Fruit fly (Drosophila melanogaster) whole organism, embryonic: ENCODE results near the gene Tom40.

Experiments
- Ada2b ChIP-seq: fragments of 200-800 bp; sonication (Bioruptor generic); IDR thresholded peaks from 2 replicates; pipeline ENCODE4 v1.3.6; 2022; ENCODE audit warnings: missing biosample characterization, missing genetic modification characterization
- Awh ChIP-seq: fragments of 200-800 bp; sonication (Bioruptor generic); IDR thresholded peaks from 2 replicates; pipeline ENCODE4, ENCODE4 v1.3.6; 2022; ENCODE audit warnings: missing biosample characterization, missing genetic modification characterization
- Bgb ChIP-seq: fragments of 200-800 bp; sonication (Bioruptor generic); IDR thresholded peaks from 2 replicates; pipeline ENCODE4 v1.3.6; 2022; ENCODE audit warnings: missing biosample characterization, missing genetic modification characterization; ENCODE audit not compliant: partially characterized antibody
- CG10462 ChIP-seq: fragments of 200-800 bp; sonication (Bioruptor generic); optimal IDR thresholded peaks from 2 replicates; lab custom pipeline; 2016; ENCODE audit warnings: missing biosample characterization, missing genetic modification characterization
- CG12769 ChIP-seq: fragments of 200-800 bp; sonication (Bioruptor generic); optimal IDR thresholded peaks from 2 replicates; lab custom pipeline; 2019; ENCODE audit warnings: missing biosample characterization, mild to moderate bottlenecking, missing genetic modification characterization, moderate library complexity
- CG13424 ChIP-seq: fragments of 200-800 bp; sonication (Bioruptor generic); optimal IDR thresholded peaks from 2 replicates; lab custom pipeline; 2019; ENCODE audit warnings: missing biosample characterization, mild to moderate bottlenecking, missing genetic modification characterization, moderate library complexity
- CG14441 ChIP-seq: fragments of 200-800 bp; sonication (Bioruptor generic); IDR thresholded peaks from 2 replicates; pipeline ENCODE4 v1.3.6; 2022; ENCODE audit warnings: missing biosample characterization, missing genetic modification characterization
- CG14860 ChIP-seq: fragments of 200-800 bp; sonication (Bioruptor generic); IDR thresholded peaks from 3 replicates; pipeline ENCODE4 v1.3.6; 2022; ENCODE audit warnings: missing biosample characterization, missing genetic modification characterization; ENCODE audit not compliant: partially characterized antibody
- CG1602 ChIP-seq: fragments of 200-800 bp; sonication (Bioruptor generic); optimal IDR thresholded peaks from 3 replicates; lab custom pipeline; 2016; ENCODE audit warnings: missing biosample characterization, missing genetic modification characterization
- CG17186 ChIP-seq: fragments of 200-800 bp; sonication (Bioruptor generic); optimal IDR thresholded peaks from 3 replicates; lab custom pipeline; 2017; ENCODE audit warnings: missing biosample characterization, missing genetic modification reagents, missing genetic modification characterization
- CG17359 ChIP-seq: fragments of 200-800 bp; sonication (Bioruptor generic); optimal IDR thresholded peaks from 3 replicates; lab custom pipeline; 2018; ENCODE audit warnings: missing biosample characterization, mild to moderate bottlenecking, missing genetic modification characterization, moderate library complexity
- CG18619 ChIP-seq: fragments of 200-800 bp; sonication (Bioruptor generic); optimal IDR thresholded peaks from 3 replicates; lab custom pipeline; 2017; ENCODE audit warnings: missing biosample characterization, mild to moderate bottlenecking, missing genetic modification characterization
- CG2202 ChIP-seq: fragments of 200-800 bp; sonication (Bioruptor generic); optimal IDR thresholded peaks from 2 replicates; lab custom pipeline; 2018; ENCODE audit warnings: missing biosample characterization, mild to moderate bottlenecking, missing genetic modification characterization
- CG33557 ChIP-seq: fragments of 200-800 bp; sonication (Bioruptor generic); optimal IDR thresholded peaks from 2 replicates; lab custom pipeline; 2019; ENCODE audit warnings: missing biosample characterization, mild to moderate bottlenecking, missing genetic modification characterization, moderate library complexity
- CG3847 ChIP-seq: fragments of 200-800 bp; sonication (Bioruptor generic); IDR thresholded peaks from 2 replicates; pipeline ENCODE4 v1.3.6; 2022; ENCODE audit warnings: missing biosample characterization, missing genetic modification characterization
- CG43689 ChIP-seq: fragments of 200-800 bp; sonication (Bioruptor generic); IDR thresholded peaks from 2 replicates; pipeline ENCODE4 v1.3.6; 2022; ENCODE audit warnings: missing biosample characterization, missing genetic modification characterization
- CG6765 ChIP-seq: fragments of 200-800 bp; sonication (Bioruptor generic); optimal IDR thresholded peaks from 3 replicates; lab custom pipeline; 2017; ENCODE audit warnings: missing biosample characterization, mild to moderate bottlenecking, missing genetic modification characterization
- CG6791 ChIP-seq: fragments of 200-800 bp; sonication (Bioruptor generic); IDR thresholded peaks from 3 replicates; pipeline ENCODE4 v1.3.6; 2022; ENCODE audit warnings: missing biosample characterization, missing genetic modification characterization; ENCODE audit not compliant: partially characterized antibody
- CG8359 ChIP-seq: fragments of 200-800 bp; sonication (Bioruptor generic); optimal IDR thresholded peaks from 2 replicates; lab custom pipeline; 2017; ENCODE audit warnings: missing biosample characterization, mild to moderate bottlenecking, missing genetic modification characterization, borderline replicate concordance
- CG9876 ChIP-seq: fragments of 200-800 bp; sonication (Bioruptor generic); optimal IDR thresholded peaks from 2 replicates; lab custom pipeline; 2016; ENCODE audit warnings: missing biosample characterization, missing genetic modification characterization
- CrebB ChIP-seq: fragments of 200-800 bp; sonication (Bioruptor generic); optimal IDR thresholded peaks from 3 replicates; lab custom pipeline; 2018; ENCODE audit warnings: missing biosample characterization, mild to moderate bottlenecking, missing genetic modification characterization
- D ChIP-seq, 2 experiments: fragments of 200-800 bp in 1 of 2; fragments of >200 bp in 1 of 2; sonication (Bioruptor generic) in 1 of 2; optimal IDR thresholded peaks; 2 replicates in 1 of 2; 3 replicates in 1 of 2; lab custom pipeline; 2017; ENCODE audit warnings: mild to moderate bottlenecking in 1 of 2, missing biosample characterization in 1 of 2, missing genetic modification characterization in 1 of 2, missing genetic modification reagents in 1 of 2
- Dbx ChIP-seq: fragments of 200-800 bp; sonication (Bioruptor generic); IDR thresholded peaks from 3 replicates; pipeline ENCODE4 v1.3.6; 2022; ENCODE audit warnings: missing biosample characterization, missing genetic modification characterization
- Dip2 ChIP-seq: fragments of 200-800 bp; sonication (Bioruptor generic); IDR thresholded peaks from 2 replicates; pipeline ENCODE4 v1.3.6; 2022; ENCODE audit warnings: missing biosample characterization, missing genetic modification characterization
- Doc3 ChIP-seq: fragments of 200-800 bp; sonication (Bioruptor generic); IDR thresholded peaks from 3 replicates; pipeline ENCODE4 v1.3.6; 2022; ENCODE audit warnings: missing biosample characterization, missing genetic modification characterization; ENCODE audit not compliant: partially characterized antibody
- Eip74EF ChIP-seq, 2 experiments: fragments of 200-800 bp in 1 of 2; fragments of >200 bp in 1 of 2; sonication (Bioruptor generic) in 1 of 2; optimal IDR thresholded peaks; 2 replicates each; lab custom pipeline; 2017 to 2019; ENCODE audit warnings: missing biosample characterization in 2 of 2, missing genetic modification characterization in 2 of 2, mild to moderate bottlenecking in 1 of 2, moderate library complexity in 1 of 2
- HmgZ ChIP-seq: fragments of 200-800 bp; sonication (Bioruptor generic); optimal IDR thresholded peaks from 2 replicates; lab custom pipeline; 2018; ENCODE audit warnings: missing biosample characterization, mild to moderate bottlenecking, missing genetic modification characterization
- Hmr ChIP-seq: fragments of 200-800 bp; sonication (Bioruptor generic); optimal IDR thresholded peaks from 3 replicates; lab custom pipeline; 2017; ENCODE audit warnings: mild to moderate bottlenecking, missing biosample characterization, missing genetic modification reagents, missing genetic modification characterization
- NC2β ChIP-seq: fragments of 200-800 bp; sonication (Bioruptor generic); optimal IDR thresholded peaks from 2 replicates; lab custom pipeline; 2016; ENCODE audit warnings: missing biosample characterization, missing genetic modification characterization
- NfI ChIP-seq: fragments of 200-800 bp; sonication (Bioruptor generic); optimal IDR thresholded peaks from 3 replicates; lab custom pipeline; 2018; ENCODE audit warnings: missing biosample characterization, mild to moderate bottlenecking, missing genetic modification characterization, moderate library complexity
- Sry-β ChIP-seq: fragments of 200-800 bp; sonication (Bioruptor generic); optimal IDR thresholded peaks from 2 replicates; lab custom pipeline; 2018; ENCODE audit warnings: missing biosample characterization, mild to moderate bottlenecking, missing genetic modification characterization, moderate library complexity
- Xrp1 ChIP-seq: fragments of 200-800 bp; sonication (Bioruptor generic); IDR thresholded peaks from 2 replicates; pipeline ENCODE4 v1.3.6; 2022; ENCODE audit warnings: missing biosample characterization, missing genetic modification characterization
- bab2 ChIP-seq: fragments of 200-800 bp; sonication (Bioruptor generic); optimal IDR thresholded peaks from 2 replicates; lab custom pipeline; 2016; ENCODE audit warnings: missing biosample characterization, missing genetic modification characterization
- bigmax ChIP-seq: fragments of 200-800 bp; sonication (Bioruptor generic); optimal IDR thresholded peaks from 2 replicates; lab custom pipeline; 2018; ENCODE audit warnings: missing biosample characterization, mild to moderate bottlenecking, missing genetic modification characterization
- caup ChIP-seq: fragments of 200-800 bp; sonication (Bioruptor generic); optimal IDR thresholded peaks from 3 replicates; lab custom pipeline; 2017; ENCODE audit warnings: missing biosample characterization, mild to moderate bottlenecking, missing genetic modification characterization, moderate library complexity; ENCODE audit not compliant: severe bottlenecking
- dimm ChIP-seq: fragments of 200-800 bp; sonication (Bioruptor generic); IDR thresholded peaks from 2 replicates; pipeline ENCODE4 v1.3.6; 2022; ENCODE audit warnings: missing biosample characterization, missing genetic modification characterization
- dysf ChIP-seq: fragments of 200-800 bp; sonication (Bioruptor generic); IDR thresholded peaks from 3 replicates; pipeline ENCODE4 v1.3.6; 2022; ENCODE audit warnings: missing biosample characterization, missing genetic modification characterization
- fd3F ChIP-seq: fragments of 200-800 bp; sonication (Bioruptor generic); optimal IDR thresholded peaks from 2 replicates; lab custom pipeline; 2018; ENCODE audit warnings: missing biosample characterization, mild to moderate bottlenecking, missing genetic modification characterization, moderate library complexity
- grn ChIP-seq: fragments of 200-800 bp; sonication (Bioruptor generic); optimal IDR thresholded peaks from 3 replicates; lab custom pipeline; 2017; ENCODE audit warnings: missing biosample characterization, missing genetic modification characterization
- hth ChIP-seq: fragments of >200 bp; optimal IDR thresholded peaks from 2 replicates; lab custom pipeline; 2017; ENCODE audit warnings: inconsistent platforms
- lmd ChIP-seq: fragments of 200-800 bp; sonication (Bioruptor generic); IDR thresholded peaks from 2 replicates; pipeline ENCODE4 v1.3.6; 2022; ENCODE audit warnings: missing biosample characterization, missing genetic modification characterization
- mirr ChIP-seq: fragments of 200-800 bp; sonication (Bioruptor generic); optimal IDR thresholded peaks from 3 replicates; lab custom pipeline; 2018; ENCODE audit warnings: missing biosample characterization, mild to moderate bottlenecking, missing genetic modification characterization
- otp ChIP-seq: fragments of 200-800 bp; sonication (Bioruptor generic); IDR thresholded peaks from 3 replicates; pipeline ENCODE4, ENCODE4 v1.3.6; 2022; ENCODE audit warnings: missing biosample characterization, missing genetic modification characterization
- pzg ChIP-seq: fragments of 200-800 bp; sonication (Bioruptor generic); optimal IDR thresholded peaks from 3 replicates; lab custom pipeline; 2018; ENCODE audit warnings: missing biosample characterization, mild to moderate bottlenecking, missing genetic modification characterization, moderate library complexity
- salm ChIP-seq: fragments of 200-800 bp; sonication (Bioruptor generic); optimal IDR thresholded peaks from 2 replicates; lab custom pipeline; 2018; ENCODE audit warnings: missing biosample characterization, mild to moderate bottlenecking, missing genetic modification characterization
- trem ChIP-seq: fragments of 200-800 bp; optimal IDR thresholded peaks from 3 replicates; lab custom pipeline; 2019; ENCODE audit warnings: missing biosample characterization, mild to moderate bottlenecking, missing genetic modification characterization, moderate library complexity
- unc-4 ChIP-seq: fragments of 200-800 bp; sonication (Bioruptor generic); IDR thresholded peaks from 2 replicates; pipeline ENCODE4 v1.3.6; 2022; ENCODE audit warnings: missing biosample characterization, missing genetic modification characterization; ENCODE audit not compliant: partially characterized antibody

The Tom40 gene

dm6 chrX:7706398-7707349 is 30.0 kb upstream of the Tom40 start (continued):
- peak; percentile 99 for TF ChIP-seq Awh (GFP tag; lab: Robert Waterston, UW)
- peak; percentile 99 for TF ChIP-seq CG17359
- TF ChIP-seq CG14441 (GFP tag; lab: Robert Waterston, UW): peak; percentile 99
- TF ChIP-seq trem: peak; percentile 94
- TF ChIP-seq CG2202: peak; percentile 92
- no peak for TF ChIP-seq CG14860
- peak; percentile 67 for TF ChIP-seq Dip2 (GFP tag; lab: Robert Waterston, UW)
- peak; percentile 99 for TF ChIP-seq Ada2b (GFP tag; lab: Robert Waterston, UW)
- TF ChIP-seq dysf (GFP tag; lab: Robert Waterston, UW): peak; percentile 99
- TF ChIP-seq salm: peak; percentile 96
- peak; percentile 98 for TF ChIP-seq Hmr (GFP tag; lab: Kevin White, UChicago)
- TF ChIP-seq CG9876: no peak
- peak; percentile 63 for TF ChIP-seq grn (GFP tag; lab: Kevin White, UChicago)
- peak; percentile 96 for TF ChIP-seq dimm (GFP tag; lab: Robert Waterston, UW)
- TF ChIP-seq pzg (GFP tag; lab: Kevin White, UChicago): peak; percentile 20
- TF ChIP-seq unc-4 (GFP tag; lab: Robert Waterston, UW): no peak
- no peak for TF ChIP-seq hth (lab: Kevin White, UChicago)
- TF ChIP-seq CG3847: peak; percentile 99
- TF ChIP-seq NfI (GFP tag; lab: Kevin White, UChicago): peak; percentile 98
- peak; percentile 67 for TF ChIP-seq CG17186
- peak in 1 of 2 experiments; percentile 97 for TF ChIP-seq Eip74EF (GFP tag; optimal IDR thresholded peaks at IDR 0.05; lab: Kevin White, UChicago)
- peak; percentile 19 for TF ChIP-seq NC2β (GFP tag; lab: Kevin White, UChicago)
- TF ChIP-seq Xrp1 (GFP tag; lab: Robert Waterston, UW): peak; percentile 98
- peak; percentile 98 for TF ChIP-seq caup
- TF ChIP-seq CG12769 (tag; lab: Kevin White, UChicago): peak; percentile 98
- peak; percentile 98 for TF ChIP-seq CrebB (tag; lab: Kevin White, UChicago)
- TF ChIP-seq Dbx: peak; percentile 99
- peak; percentile 98 for TF ChIP-seq otp
- peak; percentile 96 for TF ChIP-seq CG18619 (GFP tag; lab: Kevin White, UChicago)
- no peak for TF ChIP-seq Doc3 (GFP tag; lab: Robert Waterston, UW)
- TF ChIP-seq bigmax: peak; percentile 60
- peak; percentile 99 for TF ChIP-seq HmgZ
- TF ChIP-seq CG6791: no peak
- no peak for TF ChIP-seq Bgb (GFP tag; lab: Robert Waterston, UW)
- peak; percentile 84 for TF ChIP-seq CG8359 (GFP tag; lab: Kevin White, UChicago)
- peak; percentile 98 for TF ChIP-seq lmd (GFP tag; lab: Robert Waterston, UW)
- TF ChIP-seq fd3F: peak; percentile 98
- TF ChIP-seq bab2: peak; percentile 86
- TF ChIP-seq D (optimal IDR thresholded peaks at IDR 0.05; lab: Kevin White, UChicago): no peak
- peak; percentile 93 for TF ChIP-seq D (GFP tag; optimal IDR thresholded peaks at IDR 0.05; lab: Kevin White, UChicago)
- peak; percentile 97 for TF ChIP-seq CG6765 (GFP tag; lab: Kevin White, UChicago)
- TF ChIP-seq CG33557: peak; percentile 94
- TF ChIP-seq CG1602 (GFP tag; lab: Kevin White, UChicago): peak; percentile 94
- peak; percentile 97 for TF ChIP-seq CG43689 (GFP tag; lab: Robert Waterston, UW)
- peak; percentile 66 for TF ChIP-seq Sry-β (GFP tag; lab: Kevin White, UChicago)
- TF ChIP-seq CG10462: peak; percentile 89
- peak; percentile 98 for TF ChIP-seq mirr
- TF ChIP-seq CG13424 (tag; lab: Kevin White, UChicago): peak; percentile 99
